Fruit fly (Drosophila melanogaster) whole organism, adult: ENCODE data around the gene Peritrophin-A.

Experiments used
- CG12768 ChIP-seq: fragments of 200-800 bp; sonication (Bioruptor generic); optimal IDR thresholded peaks from 2 replicates; lab custom pipeline; 2017; ENCODE audit warnings: missing biosample characterization, missing genetic modification characterization, mild to moderate bottlenecking, moderate library complexity, missing genetic modification reagents
- CG14711 ChIP-seq: fragments of 200-800 bp; sonication (Bioruptor generic); optimal IDR thresholded peaks from 2 replicates; lab custom pipeline; 2018; ENCODE audit warnings: missing biosample characterization, mild to moderate bottlenecking, missing genetic modification characterization, moderate library complexity
- CG5204 ChIP-seq: fragments of 200-800 bp; sonication (Bioruptor generic); optimal IDR thresholded peaks from 2 replicates; lab custom pipeline; 2016; ENCODE audit warnings: missing biosample characterization, missing genetic modification characterization
- CG7045 ChIP-seq: fragments of 200-800 bp; sonication (Bioruptor generic); optimal IDR thresholded peaks from 2 replicates; lab custom pipeline; 2017; ENCODE audit warnings: missing biosample characterization, mild to moderate bottlenecking, missing genetic modification characterization
- CG7101 ChIP-seq: fragments of 200-800 bp; sonication (Bioruptor generic); optimal IDR thresholded peaks from 2 replicates; lab custom pipeline; 2018; ENCODE audit warnings: missing biosample characterization, mild to moderate bottlenecking, missing genetic modification characterization, moderate library complexity
- Mnt ChIP-seq: fragments of 200-800 bp; sonication (Bioruptor generic); optimal IDR thresholded peaks from 2 replicates; lab custom pipeline; 2016; ENCODE audit warnings: missing biosample characterization, mild to moderate bottlenecking, missing genetic modification characterization
- cic ChIP-seq: fragments of 200-800 bp; sonication (Bioruptor generic); optimal IDR thresholded peaks from 2 replicates; lab custom pipeline; 2017; ENCODE audit warnings: missing biosample characterization, mild to moderate bottlenecking, missing genetic modification characterization, moderate library complexity
- kay ChIP-seq: fragments of 200-800 bp; sonication (Bioruptor generic); peaks from one replicate; lab custom pipeline; 2016; ENCODE audit warnings: missing biosample characterization, missing genetic modification characterization, borderline replicate concordance
- ovo ChIP-seq: fragments of 200-800 bp; sonication (Bioruptor generic); optimal IDR thresholded peaks from 2 replicates; lab custom pipeline; 2016; ENCODE audit warnings: missing biosample characterization, missing genetic modification characterization
- tj ChIP-seq: fragments of 200-800 bp; sonication (Bioruptor generic); optimal IDR thresholded peaks from 3 replicates; lab custom pipeline; 2017; ENCODE audit warnings: missing biosample characterization, mild to moderate bottlenecking, missing genetic modification characterization, moderate library complexity
- toe ChIP-seq: fragments of 200-800 bp; sonication (Bioruptor generic); optimal IDR thresholded peaks from 2 replicates; lab custom pipeline; 2016; ENCODE audit warnings: missing biosample characterization, missing genetic modification characterization

DNA sequence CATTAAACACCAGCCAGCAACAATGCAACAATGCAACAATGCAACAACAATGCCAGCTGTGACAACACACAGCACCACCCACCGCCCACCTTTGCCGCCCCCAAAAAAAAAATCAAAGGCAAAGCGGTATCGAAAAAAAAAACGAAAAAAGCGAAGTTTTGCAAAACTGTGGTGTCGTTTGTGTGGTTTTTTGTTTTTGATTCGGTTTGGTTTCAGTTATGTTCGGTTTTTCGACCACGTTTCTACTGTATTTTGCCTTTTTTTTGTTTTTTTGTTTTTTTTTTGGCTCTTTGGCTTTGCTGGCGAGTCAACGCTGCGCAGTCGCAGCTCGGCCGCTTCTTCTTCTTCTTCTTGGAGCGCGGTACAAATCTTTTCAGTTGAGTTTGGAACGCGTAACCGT lies at the start of gene Peritrophin-A:
- TF ChIP-seq ovo (GFP tag; lab: Kevin White, UChicago) (no peak), CG12768 (GFP tag; lab: Kevin White, UChicago) (no peak), CG14711 (tag; lab: Kevin White, UChicago) (no peak), kay (no peak), tj (GFP tag; lab: Kevin White, UChicago) (no peak), toe (GFP tag; lab: Kevin White, UChicago) (no peak), CG7101 (tag; lab: Kevin White, UChicago) (no peak), CG5204 (GFP tag; lab: Kevin White, UChicago) (no peak), cic (GFP tag; lab: Kevin White, UChicago) (no peak), Mnt (GFP tag; lab: Kevin White, UChicago) (no peak), CG7045 (GFP tag; lab: Kevin White, UChicago) (no peak)
